Worm (Caenorhabditis elegans) whole organism, L1 larva: Measurements from ENCODE around the gene C10A4.10.

Experiments used
- aly-2 ChIP-seq: fragments of 150-350 bp; optimal IDR thresholded peaks from 2 replicates; lab custom pipeline; 2014; ENCODE audit warnings: missing biosample characterization, missing genetic modification characterization
- fkh-10 ChIP-seq: sonication (generic microtip); optimal IDR thresholded peaks from 2 replicates; lab custom pipeline; 2017; ENCODE audit warnings: missing biosample characterization, missing genetic modification reagents, missing genetic modification characterization
- lin-39 ChIP-seq: fragments of 150-350 bp; optimal IDR thresholded peaks from 2 replicates; lab custom pipeline; 2014; ENCODE audit warnings: missing biosample characterization, missing genetic modification reagents, missing genetic modification characterization
- nhr-77 ChIP-seq: fragments of 150-350 bp; optimal IDR thresholded peaks from 2 replicates; lab custom pipeline; 2014; ENCODE audit warnings: missing biosample characterization, missing genetic modification characterization
- snpc-4 ChIP-seq: fragments of 150-350 bp; optimal IDR thresholded peaks from 2 replicates; lab custom pipeline; 2014; ENCODE audit warnings: missing biosample characterization, missing genetic modification characterization
- sptf-1 ChIP-seq: fragments of 150-350 bp; optimal IDR thresholded peaks from 2 replicates; lab custom pipeline; 2014; ENCODE audit warnings: missing biosample characterization, missing genetic modification characterization
- tlp-1 ChIP-seq: fragments of 150-350 bp; optimal IDR thresholded peaks from 2 replicates; lab custom pipeline; 2014; ENCODE audit warnings: missing biosample characterization, missing genetic modification characterization
- unc-130 ChIP-seq: fragments of 150-350 bp; optimal IDR thresholded peaks from 2 replicates; lab custom pipeline; 2017; ENCODE audit warnings: missing biosample characterization, missing genetic modification characterization, inconsistent platforms
- ztf-11 ChIP-seq, 2 experiments: sonication (generic microtip); optimal IDR thresholded peaks; 2 replicates each; lab custom pipeline; 2016 to 2017; ENCODE audit warnings: missing genetic modification characterization in 2 of 2, missing biosample characterization in 1 of 2, missing compliant biosample characterization in 1 of 2
- ztf-4 ChIP-seq: fragments of 150-350 bp; optimal IDR thresholded peaks from 2 replicates; lab custom pipeline; 2014; ENCODE audit warnings: missing biosample characterization, missing genetic modification characterization

ce11 chrX:7393167-7393566, 5.5 kb upstream of the C10A4.10 start, which contains the start of gene gad-2:
- no peak for TF ChIP-seq aly-2 (tag; lab: Kevin White, UChicago)
- TF ChIP-seq nhr-77 (tag; lab: Kevin White, UChicago), result no peak
- TF ChIP-seq ztf-4, result no peak
- TF ChIP-seq lin-39, result no peak
- no peak for TF ChIP-seq sptf-1
- no peak for TF ChIP-seq snpc-4 (tag; lab: Kevin White, UChicago)
- TF ChIP-seq ztf-11 (tag; optimal IDR thresholded peaks at IDR 0.05; lab: Kevin White, UChicago), result no peak
- no peak for TF ChIP-seq tlp-1 (tag; lab: Kevin White, UChicago)
- TF ChIP-seq unc-130 (tag; lab: Kevin White, UChicago), result no peak
- TF ChIP-seq fkh-10, result no peak
